Worm (Caenorhabditis elegans): Measurements from ENCODE around the gene R13D11.10.

- TF ChIP-seq flt-1 (GFP tag; IDR thresholded peaks at IDR 0.05), result no peak
- TF ChIP-seq cog-1 (tag; optimal IDR thresholded peaks at IDR 0.05), result no peak
- no peak for TF ChIP-seq klf-2 (GFP tag; conservative IDR thresholded peaks at IDR 0.05)
- TF ChIP-seq tab-1 (GFP tag; IDR thresholded peaks at IDR 0.05), result no peak
Measured at ce11 chrV:810281-810862, 2.6 kb downstream of the R13D11.10 start, which contains the start of gene R13D11.4.

All from whole organism, midembryonic.